Fruit fly (Drosophila melanogaster) whole organism, embryonic: ENCODE data around the gene CG33191.

Experiments
- CG18599 ChIP-seq: fragments of 200-800 bp; sonication (Bioruptor generic); optimal IDR thresholded peaks from 3 replicates; lab custom pipeline; 2017; ENCODE audit warnings: missing biosample characterization, missing genetic modification characterization, mild to moderate bottlenecking, moderate library complexity, missing genetic modification reagents
- CG4730 ChIP-seq: fragments of 200-800 bp; sonication (Bioruptor generic); IDR thresholded peaks from 2 replicates; pipeline ENCODE4 v1.3.6; 2022; ENCODE audit warnings: missing biosample characterization, missing genetic modification characterization
- CG6254 ChIP-seq: fragments of 200-800 bp; sonication (Bioruptor generic); optimal IDR thresholded peaks from 3 replicates; lab custom pipeline; 2017; ENCODE audit warnings: mild to moderate bottlenecking, missing biosample characterization, missing genetic modification reagents, missing genetic modification characterization
- D ChIP-seq, 2 experiments: fragments of 200-800 bp in 1 of 2; fragments of >200 bp in 1 of 2; sonication (Bioruptor generic) in 1 of 2; optimal IDR thresholded peaks; 2 replicates in 1 of 2; 3 replicates in 1 of 2; lab custom pipeline; 2017; ENCODE audit warnings: mild to moderate bottlenecking in 1 of 2, missing biosample characterization in 1 of 2, missing genetic modification characterization in 1 of 2, missing genetic modification reagents in 1 of 2
- MTF-1 ChIP-seq: fragments of 200-800 bp; sonication (Bioruptor generic); optimal IDR thresholded peaks from 2 replicates; lab custom pipeline; 2018; ENCODE audit warnings: missing biosample characterization, mild to moderate bottlenecking, missing genetic modification characterization, borderline replicate concordance
- NFAT ChIP-seq: fragments of 200-800 bp; sonication (Bioruptor generic); IDR thresholded peaks from 2 replicates; pipeline ENCODE4 v1.3.6; 2022; ENCODE audit warnings: missing biosample characterization, missing genetic modification characterization
- Nf-YB ChIP-seq: fragments of 200-800 bp; sonication (Bioruptor generic); optimal IDR thresholded peaks from 3 replicates; lab custom pipeline; 2019; ENCODE audit warnings: missing biosample characterization, mild to moderate bottlenecking, missing genetic modification characterization, moderate library complexity
- Trl ChIP-seq, 3 experiments: fragments of >200 bp in 2 of 3; fragments of 200-800 bp in 1 of 3; sonication (Bioruptor generic) in 1 of 3; optimal IDR thresholded peaks; 2 replicates in 1 of 3; 3 replicates in 2 of 3; lab custom pipeline; 2016 to 2017; ENCODE audit warnings: missing biosample characterization in 1 of 3, missing genetic modification characterization in 1 of 3
- cwo ChIP-seq: fragments of 200-800 bp; sonication (Bioruptor generic); optimal IDR thresholded peaks from 3 replicates; lab custom pipeline; 2017; ENCODE audit warnings: missing biosample characterization, missing genetic modification characterization, mild to moderate bottlenecking, moderate library complexity, missing genetic modification reagents
- dysf ChIP-seq: fragments of 200-800 bp; sonication (Bioruptor generic); IDR thresholded peaks from 3 replicates; pipeline ENCODE4 v1.3.6; 2022; ENCODE audit warnings: missing biosample characterization, missing genetic modification characterization
- odd ChIP-seq: fragments of 200-800 bp; sonication (Bioruptor generic); optimal IDR thresholded peaks from 2 replicates; lab custom pipeline; 2017; ENCODE audit warnings: missing biosample characterization, mild to moderate bottlenecking, missing genetic modification characterization
- unpg ChIP-seq: fragments of 200-800 bp; sonication (Bioruptor generic); optimal IDR thresholded peaks from 3 replicates; lab custom pipeline; 2018; ENCODE audit warnings: missing biosample characterization, mild to moderate bottlenecking, missing genetic modification characterization, moderate library complexity

- TF ChIP-seq CG6254 (GFP tag; lab: Kevin White, UChicago) (peak; percentile 12), cwo (GFP tag; lab: Kevin White, UChicago) (no peak), NFAT (GFP tag; lab: Robert Waterston, UW) (no peak), dysf (GFP tag; lab: Robert Waterston, UW) (no peak), CG18599 (GFP tag; lab: Kevin White, UChicago) (no peak), MTF-1 (no peak), Trl (optimal IDR thresholded peaks at IDR 0.05; lab: Kevin White, UChicago) (no peak), Trl (GFP tag; optimal IDR thresholded peaks at IDR 0.05; lab: Kevin White, UChicago) (no peak), CG4730 (GFP tag; lab: Robert Waterston, UW) (no peak), odd (no peak), D (optimal IDR thresholded peaks at IDR 0.05; lab: Kevin White, UChicago) (no peak), D (GFP tag; optimal IDR thresholded peaks at IDR 0.05; lab: Kevin White, UChicago) (no peak), unpg (GFP tag; lab: Kevin White, UChicago) (no peak), Nf-YB (GFP tag; lab: Kevin White, UChicago) (no peak)
Measured at dm6 chr3R:8823761-8824499, 44.2 kb upstream of the CG33191 start, which contains the start of the genes IscU and CG8379.
